Worm (Caenorhabditis elegans) whole organism, L1 larva: ENCODE data around the gene M110.8.

ENCODE experiments used
- dpl-1 ChIP-seq, 3 experiments: fragments of 150-350 bp in 2 of 3; sonication (generic microtip) in 1 of 3; optimal IDR thresholded peaks; 2 replicates each; lab custom pipeline; 2014 to 2017; ENCODE audit warnings: missing biosample characterization in 3 of 3, missing genetic modification characterization in 3 of 3, missing genetic modification reagents in 3 of 3
- hpl-2 ChIP-seq: fragments of 150-350 bp; optimal IDR thresholded peaks from 2 replicates; lab custom pipeline; 2014; ENCODE audit warnings: missing biosample characterization, missing genetic modification reagents, missing genetic modification characterization
- lin-39 ChIP-seq: fragments of 150-350 bp; optimal IDR thresholded peaks from 2 replicates; lab custom pipeline; 2014; ENCODE audit warnings: missing biosample characterization, missing genetic modification reagents, missing genetic modification characterization
- mef-2 ChIP-seq: fragments of 150-350 bp; optimal IDR thresholded peaks from 2 replicates; lab custom pipeline; 2014; ENCODE audit warnings: missing biosample characterization, missing genetic modification characterization
- nhr-11 ChIP-seq: fragments of 150-350 bp; optimal IDR thresholded peaks from 2 replicates; lab custom pipeline; 2014; ENCODE audit warnings: missing biosample characterization, missing genetic modification characterization
- nhr-28 ChIP-seq: fragments of 150-350 bp; optimal IDR thresholded peaks from 2 replicates; lab custom pipeline; 2014; ENCODE audit warnings: missing biosample characterization, missing genetic modification characterization
- pqm-1 ChIP-seq: sonication (generic microtip); optimal IDR thresholded peaks from 3 replicates; lab custom pipeline; 2017; ENCODE audit warnings: missing biosample characterization, missing genetic modification characterization
- ztf-11 ChIP-seq, 2 experiments: sonication (generic microtip); optimal IDR thresholded peaks; 2 replicates each; lab custom pipeline; 2016 to 2017; ENCODE audit warnings: missing genetic modification characterization in 2 of 2, missing biosample characterization in 1 of 2, missing compliant biosample characterization in 1 of 2
- ztf-4 ChIP-seq: fragments of 150-350 bp; optimal IDR thresholded peaks from 2 replicates; lab custom pipeline; 2014; ENCODE audit warnings: missing biosample characterization, missing genetic modification characterization

- no peak for TF ChIP-seq mef-2
- TF ChIP-seq pqm-1: no peak
- no peak for TF ChIP-seq nhr-11 (tag; lab: Kevin White, UChicago)
- TF ChIP-seq lin-39 (tag; lab: Kevin White, UChicago): no peak
- no peak for TF ChIP-seq ztf-4 (tag; lab: Kevin White, UChicago)
- TF ChIP-seq dpl-1 (GFP tag; optimal IDR thresholded peaks at IDR 0.05; lab: Kevin White, UChicago): no peak
- no peak for TF ChIP-seq hpl-2 (GFP tag; lab: Kevin White, UChicago)
- TF ChIP-seq nhr-28 (tag; lab: Kevin White, UChicago): no peak
- no peak for TF ChIP-seq ztf-11 (tag; optimal IDR thresholded peaks at IDR 0.05; lab: Kevin White, UChicago)
These were observed 16.2 kb downstream of the M110.8 start, which contains the start of gene T05C12.9 for ce11 chrII:8193126-8193525.
